Fruit fly (Drosophila melanogaster) whole organism, embryonic: ENCODE results near the gene klar.
A peak's percentile ranks its signal among the peaks of the same experiment; 100 is the strongest.

Source experiments
- Abd-B ChIP-seq: fragments of 200-800 bp; sonication (Bioruptor generic); optimal IDR thresholded peaks from 2 replicates; lab custom pipeline; 2018; ENCODE audit warnings: missing biosample characterization, mild to moderate bottlenecking, missing genetic modification characterization, moderate library complexity
- C15 ChIP-seq: fragments of 200-800 bp; sonication (Bioruptor generic); IDR thresholded peaks from 3 replicates; pipeline ENCODE4 v1.3.6; 2022; ENCODE audit warnings: missing biosample characterization, missing genetic modification characterization
- CG12236 ChIP-seq: fragments of 200-800 bp; sonication (Bioruptor generic); optimal IDR thresholded peaks from 2 replicates; lab custom pipeline; 2016; ENCODE audit warnings: missing biosample characterization, missing genetic modification characterization
- CG12391 ChIP-seq: fragments of 200-800 bp; sonication (Bioruptor generic); optimal IDR thresholded peaks from 3 replicates; lab custom pipeline; 2018; ENCODE audit warnings: missing biosample characterization, mild to moderate bottlenecking, missing genetic modification characterization, moderate library complexity
- CG13775 ChIP-seq: fragments of 200-800 bp; sonication (Bioruptor generic); optimal IDR thresholded peaks from 3 replicates; lab custom pipeline; 2017; ENCODE audit warnings: missing biosample characterization, mild to moderate bottlenecking, missing genetic modification characterization
- CG14710 ChIP-seq: fragments of 200-800 bp; sonication (Bioruptor generic); optimal IDR thresholded peaks from 3 replicates; lab custom pipeline; 2019; ENCODE audit warnings: missing biosample characterization, mild to moderate bottlenecking, missing genetic modification characterization, moderate library complexity
- CG17568 ChIP-seq: fragments of 200-800 bp; sonication (Bioruptor generic); optimal IDR thresholded peaks from 2 replicates; lab custom pipeline; 2018; ENCODE audit warnings: missing biosample characterization, mild to moderate bottlenecking, missing genetic modification characterization, moderate library complexity
- CG17612 ChIP-seq: fragments of 200-800 bp; sonication (Bioruptor generic); IDR thresholded peaks from 2 replicates; pipeline ENCODE4 v1.3.6; 2022; ENCODE audit warnings: missing biosample characterization, missing genetic modification characterization
- CG2116 ChIP-seq: fragments of 200-800 bp; sonication (Bioruptor generic); optimal IDR thresholded peaks from 3 replicates; lab custom pipeline; 2018; ENCODE audit warnings: missing biosample characterization, mild to moderate bottlenecking, missing genetic modification characterization
- CG2875 ChIP-seq: fragments of 200-800 bp; sonication (Bioruptor generic); optimal IDR thresholded peaks from 2 replicates; lab custom pipeline; 2017; ENCODE audit warnings: missing biosample characterization, mild to moderate bottlenecking, missing genetic modification characterization, missing genetic modification reagents
- CG30431 ChIP-seq: fragments of 200-800 bp; sonication (Bioruptor generic); optimal IDR thresholded peaks from 2 replicates; lab custom pipeline; 2017; ENCODE audit warnings: missing biosample characterization, missing genetic modification characterization
- CG31365 ChIP-seq: fragments of 200-800 bp; sonication (Bioruptor generic); optimal IDR thresholded peaks from 2 replicates; lab custom pipeline; 2018; ENCODE audit warnings: missing biosample characterization, mild to moderate bottlenecking, missing genetic modification characterization
- CG32767 ChIP-seq: fragments of 200-800 bp; sonication (Bioruptor generic); IDR thresholded peaks from 2 replicates; pipeline ENCODE4 v1.3.6; 2022; ENCODE audit warnings: missing biosample characterization, missing genetic modification characterization
- CG3281 ChIP-seq: fragments of 200-800 bp; sonication (Bioruptor generic); optimal IDR thresholded peaks from 3 replicates; lab custom pipeline; 2017; ENCODE audit warnings: missing biosample characterization, mild to moderate bottlenecking, missing genetic modification characterization
- CG4360 ChIP-seq: fragments of 200-800 bp; sonication (Bioruptor generic); IDR thresholded peaks from 2 replicates; pipeline ENCODE4 v1.3.6; 2022; ENCODE audit warnings: missing biosample characterization, missing genetic modification characterization
- CG6654 ChIP-seq: fragments of 200-800 bp; sonication (Bioruptor generic); optimal IDR thresholded peaks from 2 replicates; lab custom pipeline; 2017; ENCODE audit warnings: missing biosample characterization, mild to moderate bottlenecking, missing genetic modification characterization
- CG7271 ChIP-seq: fragments of 200-800 bp; sonication (Bioruptor generic); optimal IDR thresholded peaks from 2 replicates; lab custom pipeline; 2018; ENCODE audit warnings: missing biosample characterization, mild to moderate bottlenecking, missing genetic modification characterization, moderate library complexity
- CG9797 ChIP-seq: fragments of 200-800 bp; sonication (Bioruptor generic); optimal IDR thresholded peaks from 3 replicates; lab custom pipeline; 2018; ENCODE audit warnings: missing biosample characterization, mild to moderate bottlenecking, missing genetic modification characterization
- CG9932 ChIP-seq: fragments of 200-800 bp; sonication (Bioruptor generic); IDR thresholded peaks from 2 replicates; pipeline ENCODE4 v1.3.6; 2022; ENCODE audit warnings: missing biosample characterization, missing genetic modification characterization
- Chrac-16 ChIP-seq: fragments of 200-800 bp; sonication (Bioruptor generic); optimal IDR thresholded peaks from 3 replicates; lab custom pipeline; 2016; ENCODE audit warnings: missing biosample characterization, missing genetic modification characterization
- Doc3 ChIP-seq: fragments of 200-800 bp; sonication (Bioruptor generic); IDR thresholded peaks from 3 replicates; pipeline ENCODE4 v1.3.6; 2022; ENCODE audit warnings: missing biosample characterization, missing genetic modification characterization; ENCODE audit not compliant: partially characterized antibody
- Ets97D ChIP-seq: fragments of 200-800 bp; sonication (Bioruptor generic); optimal IDR thresholded peaks from 3 replicates; lab custom pipeline; 2016; ENCODE audit warnings: missing biosample characterization, missing genetic modification characterization
- Fer3 ChIP-seq: fragments of 200-800 bp; sonication (Bioruptor generic); optimal IDR thresholded peaks from 2 replicates; lab custom pipeline; 2018; ENCODE audit warnings: missing biosample characterization, mild to moderate bottlenecking, missing genetic modification characterization, moderate library complexity
- Gsc ChIP-seq: fragments of 200-800 bp; sonication (Bioruptor generic); IDR thresholded peaks from 2 replicates; pipeline ENCODE4 v1.3.6; 2022; ENCODE audit warnings: missing biosample characterization, missing genetic modification characterization
- H15 ChIP-seq: fragments of 200-800 bp; sonication (Bioruptor generic); IDR thresholded peaks from 3 replicates; pipeline ENCODE4 v1.3.6; 2022; ENCODE audit warnings: missing biosample characterization, missing genetic modification characterization
- HmgZ ChIP-seq: fragments of 200-800 bp; sonication (Bioruptor generic); optimal IDR thresholded peaks from 2 replicates; lab custom pipeline; 2018; ENCODE audit warnings: missing biosample characterization, mild to moderate bottlenecking, missing genetic modification characterization
- Hr78 ChIP-seq, 2 experiments: fragments of 200-800 bp in 1 of 2; fragments of >200 bp in 1 of 2; sonication (Bioruptor generic) in 1 of 2; optimal IDR thresholded peaks; 2 replicates each; lab custom pipeline; 2017 to 2019; ENCODE audit warnings: missing biosample characterization in 2 of 2, missing genetic modification characterization in 2 of 2, mild to moderate bottlenecking in 1 of 2, moderate library complexity in 1 of 2
- Optix ChIP-seq: fragments of 200-800 bp; sonication (Bioruptor generic); IDR thresholded peaks from 3 replicates; pipeline ENCODE4 v1.3.6; 2022; ENCODE audit warnings: missing biosample characterization, missing genetic modification characterization
- Scr ChIP-seq: fragments of 200-800 bp; sonication (Bioruptor generic); IDR thresholded peaks from 2 replicates; pipeline ENCODE4 v1.3.6; 2022; ENCODE audit warnings: missing biosample characterization, missing genetic modification characterization; ENCODE audit not compliant: partially characterized antibody
- Spps ChIP-seq: fragments of 200-800 bp; sonication (Bioruptor generic); optimal IDR thresholded peaks from 2 replicates; lab custom pipeline; 2018; ENCODE audit warnings: missing biosample characterization, mild to moderate bottlenecking, missing genetic modification characterization
- al ChIP-seq: fragments of 200-800 bp; sonication (Bioruptor generic); IDR thresholded peaks from 2 replicates; pipeline ENCODE4 v1.3.6; 2022; ENCODE audit warnings: missing biosample characterization, missing genetic modification characterization
- ase ChIP-seq: fragments of 200-800 bp; sonication (Bioruptor generic); IDR thresholded peaks from 3 replicates; pipeline ENCODE4 v1.3.6; 2022; ENCODE audit warnings: missing biosample characterization, missing genetic modification characterization
- bowl ChIP-seq: fragments of 200-800 bp; sonication (Bioruptor generic); IDR thresholded peaks from 2 replicates; pipeline ENCODE4 v1.3.6; 2022; ENCODE audit warnings: missing biosample characterization, missing genetic modification characterization
- dysf ChIP-seq: fragments of 200-800 bp; sonication (Bioruptor generic); IDR thresholded peaks from 3 replicates; pipeline ENCODE4 v1.3.6; 2022; ENCODE audit warnings: missing biosample characterization, missing genetic modification characterization
- ham ChIP-seq: fragments of 200-800 bp; sonication (Bioruptor generic); IDR thresholded peaks from 2 replicates; pipeline ENCODE4 v1.3.6; 2022; ENCODE audit warnings: missing biosample characterization, missing genetic modification characterization
- knrl ChIP-seq: fragments of 200-800 bp; sonication (Bioruptor generic); IDR thresholded peaks from 3 replicates; pipeline ENCODE4 v1.3.6; 2022; ENCODE audit warnings: missing biosample characterization, missing genetic modification characterization; ENCODE audit not compliant: partially characterized antibody
- lab ChIP-seq: fragments of 200-800 bp; sonication (Bioruptor generic); optimal IDR thresholded peaks from 3 replicates; lab custom pipeline; 2017; ENCODE audit warnings: missing biosample characterization, missing genetic modification characterization, mild to moderate bottlenecking, moderate library complexity, missing genetic modification reagents
- lilli ChIP-seq: fragments of 200-800 bp; sonication (Bioruptor generic); optimal IDR thresholded peaks from 3 replicates; lab custom pipeline; 2016; ENCODE audit warnings: missing biosample characterization, missing genetic modification characterization
- nerfin-2 ChIP-seq: fragments of 200-800 bp; sonication (Bioruptor generic); IDR thresholded peaks from 2 replicates; pipeline ENCODE4 v1.3.6; 2022; ENCODE audit warnings: missing biosample characterization, missing genetic modification characterization; ENCODE audit not compliant: partially characterized antibody
- onecut ChIP-seq: fragments of 200-800 bp; sonication (Bioruptor generic); IDR thresholded peaks from 2 replicates; pipeline ENCODE4 v1.3.6; 2022; ENCODE audit warnings: missing biosample characterization, missing genetic modification characterization
- pnt ChIP-seq: fragments of 200-800 bp; sonication (Bioruptor generic); optimal IDR thresholded peaks from 3 replicates; lab custom pipeline; 2016; ENCODE audit warnings: missing biosample characterization, missing genetic modification characterization
- prd ChIP-seq, 3 experiments: fragments of >200 bp in 2 of 3; fragments of 200-800 bp in 1 of 3; sonication (Bioruptor generic) in 1 of 3; optimal IDR thresholded peaks in 2 of 3; IDR thresholded peaks in 1 of 3; 2 replicates in 2 of 3; 3 replicates in 1 of 3; pipeline versions ENCODE4 v1.3.6 to Lab custom; 2017 to 2022; ENCODE audit warnings: missing biosample characterization in 1 of 3, missing genetic modification characterization in 1 of 3
- rib ChIP-seq: fragments of 200-800 bp; sonication (Bioruptor generic); IDR thresholded peaks from 2 replicates; pipeline ENCODE4 v1.3.6; 2022; ENCODE audit warnings: missing biosample characterization, missing genetic modification characterization
- sens ChIP-seq: fragments of 200-800 bp; sonication (Bioruptor generic); peaks from one replicate; lab custom pipeline; 2016; ENCODE audit warnings: missing biosample characterization, missing genetic modification characterization
- stc ChIP-seq: fragments of 200-800 bp; sonication (Bioruptor generic); IDR thresholded peaks from 2 replicates; pipeline ENCODE4 v1.3.6; 2022; ENCODE audit warnings: missing biosample characterization, missing genetic modification characterization
- tna ChIP-seq: fragments of 200-800 bp; sonication (Bioruptor generic); IDR thresholded peaks from 2 replicates; pipeline ENCODE4 v1.3.6; 2022; ENCODE audit warnings: missing biosample characterization, missing genetic modification characterization; ENCODE audit not compliant: partially characterized antibody
- vvl ChIP-seq: fragments of 200-800 bp; sonication (Bioruptor generic); IDR thresholded peaks from 2 replicates; pipeline ENCODE4 v1.3.6; 2022; ENCODE audit warnings: missing biosample characterization, missing genetic modification characterization
- wek ChIP-seq: fragments of 200-800 bp; sonication (Bioruptor generic); optimal IDR thresholded peaks from 3 replicates; lab custom pipeline; 2018; ENCODE audit warnings: missing biosample characterization, mild to moderate bottlenecking, missing genetic modification characterization, moderate library complexity

Gene klar

DNA sequence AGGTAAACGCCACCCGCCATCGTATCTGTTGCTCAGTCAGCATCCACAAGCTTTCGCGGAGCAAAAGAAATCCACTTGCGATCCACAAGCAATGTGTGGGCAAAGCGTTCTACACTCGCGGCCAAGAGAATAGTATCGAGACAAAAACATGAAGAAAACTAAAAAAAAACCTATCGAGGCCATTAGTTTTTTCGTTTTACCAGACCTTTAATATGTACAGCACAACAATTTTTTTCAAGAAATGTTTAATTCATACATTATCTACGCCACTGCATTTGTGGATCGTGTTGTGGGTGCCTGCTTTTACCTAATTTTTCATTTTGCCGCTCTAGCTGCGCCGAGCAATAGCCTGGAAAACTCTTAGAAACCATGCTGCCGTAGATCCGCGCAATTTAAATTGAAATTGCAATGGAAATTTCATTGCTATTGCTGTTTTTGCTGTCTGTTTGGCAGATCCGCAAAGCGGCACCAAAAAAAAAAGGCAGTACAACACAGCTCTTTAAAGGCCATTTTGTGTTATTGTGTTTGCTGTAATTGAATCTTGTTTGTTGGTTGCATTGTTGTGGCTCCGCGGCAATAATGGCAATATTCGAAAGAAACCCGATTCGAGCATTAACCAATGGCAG lies 22.7 kb upstream of the klar start (continued):
- TF ChIP-seq CG32767 (GFP tag; lab: Robert Waterston, UW) (no peak), CG31365 (tag; lab: Kevin White, UChicago) (no peak), lilli (GFP tag; lab: Kevin White, UChicago) (peak; percentile 31), Hr78 (GFP tag; optimal IDR thresholded peaks at IDR 0.05; lab: Kevin White, UChicago) (peak in 1 of 2 experiments; percentile 40), CG3281 (GFP tag; lab: Kevin White, UChicago) (peak; percentile 61), al (GFP tag; lab: Robert Waterston, UW) (0 out of 2 replicates have a peak, but pooled peaks have one; percentile 25), dysf (GFP tag; lab: Robert Waterston, UW) (peak; percentile 75), prd (optimal IDR thresholded peaks at IDR 0.05; lab: Kevin White, UChicago) (no peak), prd (GFP tag; IDR thresholded peaks at IDR 0.05; lab: Robert Waterston, UW) (peak; percentile 79), ase (GFP tag; lab: Robert Waterston, UW) (0 out of 3 replicates have a peak, but pooled peaks have one; percentile 33), CG30431 (GFP tag; lab: Kevin White, UChicago) (peak; percentile 21), ham (GFP tag; lab: Robert Waterston, UW) (no peak), rib (GFP tag; lab: Robert Waterston, UW) (no peak), wek (GFP tag; lab: Kevin White, UChicago) (peak; percentile 1), Gsc (GFP tag; lab: Robert Waterston, UW) (0 out of 2 replicates have a peak, but pooled peaks have one; percentile 13), CG7271 (tag; lab: Kevin White, UChicago) (no peak), pnt (GFP tag; lab: Kevin White, UChicago) (peak; percentile 42), CG17612 (GFP tag; lab: Robert Waterston, UW) (peak; percentile 53; the same call in 1 of the 2 replicates), CG12391 (tag; lab: Kevin White, UChicago) (peak; percentile 58), CG13775 (peak; percentile 29), Scr (GFP tag; lab: Robert Waterston, UW) (no peak), CG17568 (peak; percentile 63), Optix (peak; percentile 56; the same call in 1 of the 3 replicates), vvl (GFP tag; lab: Robert Waterston, UW) (peak; percentile 93), CG12236 (GFP tag; lab: Kevin White, UChicago) (no peak), HmgZ (tag; lab: Kevin White, UChicago) (peak; percentile 16), Doc3 (no peak), Ets97D (GFP tag; lab: Kevin White, UChicago) (no peak), knrl (GFP tag; lab: Robert Waterston, UW) (no peak), onecut (GFP tag; lab: Robert Waterston, UW) (peak; percentile 43; the same call in 1 of the 2 replicates), CG14710 (peak; percentile 36), CG9797 (GFP tag; lab: Kevin White, UChicago) (no peak), Spps (tag; lab: Kevin White, UChicago) (peak; percentile 42), Abd-B (GFP tag; lab: Kevin White, UChicago) (no peak), sens (GFP tag; lab: Kevin White, UChicago) (peak; percentile 87), H15 (GFP tag; lab: Robert Waterston, UW) (peak; percentile 79), C15 (GFP tag; lab: Robert Waterston, UW) (no peak), CG6654 (GFP tag; lab: Kevin White, UChicago) (no peak), nerfin-2 (no peak), CG9932 (GFP tag; lab: Robert Waterston, UW) (peak; percentile 19; the same call in 1 of the 2 replicates), stc (peak; percentile 74), bowl (GFP tag; lab: Robert Waterston, UW) (0 out of 2 replicates have a peak, but pooled peaks have one; percentile 34), tna (no peak), CG4360 (no peak), CG2875 (peak; percentile 2), CG2116 (GFP tag; lab: Kevin White, UChicago) (peak; percentile 10), lab (peak; percentile 73), Chrac-16 (peak; percentile 20), Fer3 (tag; lab: Kevin White, UChicago) (peak; percentile 52)
